Fruit fly (Drosophila melanogaster): ENCODE results near the gene lectin-37Db.

DNA sequence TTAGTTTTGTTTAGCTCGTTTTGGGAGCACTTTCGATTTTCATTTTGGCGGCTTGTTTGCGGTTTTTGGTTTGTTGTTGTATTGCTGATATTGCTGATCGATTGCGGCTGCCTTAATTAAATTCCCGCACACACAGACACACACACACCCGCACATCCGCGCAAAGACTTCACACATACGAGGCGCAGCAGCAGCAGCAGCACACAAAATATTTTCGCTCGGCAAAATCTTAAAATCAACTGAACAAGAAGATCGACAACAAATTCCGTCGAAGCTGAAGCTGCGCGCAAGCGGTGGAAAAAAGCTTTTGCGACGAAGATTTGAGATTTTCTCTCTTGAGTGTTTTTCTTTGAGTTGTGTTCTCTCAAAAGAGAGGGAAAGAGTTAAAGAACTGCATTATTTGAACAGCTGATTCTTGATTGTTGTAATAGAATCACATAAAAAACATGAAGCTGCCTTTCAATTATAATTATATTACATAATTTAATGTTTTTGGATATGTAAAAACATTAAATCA lies 4.6 kb upstream of the lectin-37Db start:
- TF ChIP-seq h (optimal IDR thresholded peaks at IDR 0.05) = no peak
- no peak for TF ChIP-seq insv (optimal IDR thresholded peaks at IDR 0.05)
- TF ChIP-seq psq (optimal IDR thresholded peaks at IDR 0.05) = no peak

Measured in Kc167 (cell line).